Fruit fly (Drosophila melanogaster) whole organism, adult: Measurements from ENCODE around the gene EMC5.

Experiments used
- CG11617 ChIP-seq: fragments of 200-800 bp; sonication (Bioruptor generic); optimal IDR thresholded peaks from 2 replicates; lab custom pipeline; 2017; ENCODE audit warnings: mild to moderate bottlenecking, missing biosample characterization, missing genetic modification reagents, missing genetic modification characterization
- CG14711 ChIP-seq: fragments of 200-800 bp; sonication (Bioruptor generic); optimal IDR thresholded peaks from 2 replicates; lab custom pipeline; 2018; ENCODE audit warnings: missing biosample characterization, mild to moderate bottlenecking, missing genetic modification characterization, moderate library complexity
- CG33017 ChIP-seq: fragments of 200-800 bp; sonication (Bioruptor generic); optimal IDR thresholded peaks from 2 replicates; lab custom pipeline; 2018; ENCODE audit warnings: missing biosample characterization, mild to moderate bottlenecking, missing genetic modification characterization, moderate library complexity
- CG5204 ChIP-seq: fragments of 200-800 bp; sonication (Bioruptor generic); optimal IDR thresholded peaks from 2 replicates; lab custom pipeline; 2016; ENCODE audit warnings: missing biosample characterization, missing genetic modification characterization
- CG7045 ChIP-seq: fragments of 200-800 bp; sonication (Bioruptor generic); optimal IDR thresholded peaks from 2 replicates; lab custom pipeline; 2017; ENCODE audit warnings: missing biosample characterization, mild to moderate bottlenecking, missing genetic modification characterization
- CG7101 ChIP-seq: fragments of 200-800 bp; sonication (Bioruptor generic); optimal IDR thresholded peaks from 2 replicates; lab custom pipeline; 2018; ENCODE audit warnings: missing biosample characterization, mild to moderate bottlenecking, missing genetic modification characterization, moderate library complexity
- Crg-1 ChIP-seq: fragments of 200-800 bp; sonication (Bioruptor generic); optimal IDR thresholded peaks from 2 replicates; lab custom pipeline; 2016; ENCODE audit warnings: missing biosample characterization, missing genetic modification characterization
- bab1 ChIP-seq: fragments of 200-800 bp; sonication (Bioruptor generic); optimal IDR thresholded peaks from 3 replicates; lab custom pipeline; 2019; ENCODE audit warnings: missing biosample characterization, mild to moderate bottlenecking, missing genetic modification characterization, moderate library complexity
- cic ChIP-seq: fragments of 200-800 bp; sonication (Bioruptor generic); optimal IDR thresholded peaks from 2 replicates; lab custom pipeline; 2017; ENCODE audit warnings: missing biosample characterization, mild to moderate bottlenecking, missing genetic modification characterization, moderate library complexity
- kay ChIP-seq: fragments of 200-800 bp; sonication (Bioruptor generic); peaks from one replicate; lab custom pipeline; 2016; ENCODE audit warnings: missing biosample characterization, missing genetic modification characterization, borderline replicate concordance
- tj ChIP-seq: fragments of 200-800 bp; sonication (Bioruptor generic); optimal IDR thresholded peaks from 3 replicates; lab custom pipeline; 2017; ENCODE audit warnings: missing biosample characterization, mild to moderate bottlenecking, missing genetic modification characterization, moderate library complexity

dm6 chr2L:18981947-18982579 lies 5.4 kb upstream of the EMC5 start:
- TF ChIP-seq CG33017 (tag; lab: Kevin White, UChicago): no peak
- no peak for TF ChIP-seq CG11617 (GFP tag; lab: Kevin White, UChicago)
- TF ChIP-seq CG5204 (GFP tag; lab: Kevin White, UChicago): no peak
- no peak for TF ChIP-seq CG14711 (tag; lab: Kevin White, UChicago)
- no peak for TF ChIP-seq tj (GFP tag; lab: Kevin White, UChicago)
- TF ChIP-seq CG7045: no peak
- no peak for TF ChIP-seq Crg-1 (GFP tag; lab: Kevin White, UChicago)
- no peak for TF ChIP-seq bab1 (GFP tag; lab: Kevin White, UChicago)
- TF ChIP-seq cic (GFP tag; lab: Kevin White, UChicago): no peak
- TF ChIP-seq CG7101 (tag; lab: Kevin White, UChicago): no peak
- TF ChIP-seq kay (GFP tag; lab: Kevin White, UChicago): no peak
